Worm (Caenorhabditis elegans) whole organism, late embryonic: Measurements from ENCODE around the gene F58A6.5.

Experiments used
- F13H6.1 ChIP-seq: sonication (generic microtip); optimal IDR thresholded peaks from 2 replicates; lab custom pipeline; 2016; ENCODE audit warnings: missing genetic modification characterization, missing compliant biosample characterization
- ama-1 ChIP-seq: fragments of 150-350 bp; optimal IDR thresholded peaks from 2 replicates; lab custom pipeline; 2014
- hlh-15 ChIP-seq: sonication (generic microtip); optimal IDR thresholded peaks from 2 replicates; lab custom pipeline; 2016; ENCODE audit warnings: missing genetic modification characterization, missing compliant biosample characterization
- lim-6 ChIP-seq: sonication (generic microtip); optimal IDR thresholded peaks from 2 replicates; lab custom pipeline; 2016; ENCODE audit warnings: missing genetic modification characterization, missing compliant biosample characterization
- nhr-11 ChIP-seq: fragments of 150-350 bp; optimal IDR thresholded peaks from 2 replicates; lab custom pipeline; 2014; ENCODE audit warnings: missing biosample characterization, missing genetic modification characterization
- tbx-2 ChIP-seq: sonication (generic microtip); optimal IDR thresholded peaks from 2 replicates; lab custom pipeline; 2016; ENCODE audit warnings: missing genetic modification characterization, missing compliant biosample characterization
- tbx-7 ChIP-seq: sonication (generic microtip); optimal IDR thresholded peaks from 2 replicates; lab custom pipeline; 2016; ENCODE audit warnings: missing genotype, missing genetic modification characterization, missing compliant biosample characterization
- unc-86 ChIP-seq: sonication (generic microtip); optimal IDR thresholded peaks from 2 replicates; lab custom pipeline; 2016; ENCODE audit warnings: missing genetic modification characterization, missing compliant biosample characterization

DNA sequence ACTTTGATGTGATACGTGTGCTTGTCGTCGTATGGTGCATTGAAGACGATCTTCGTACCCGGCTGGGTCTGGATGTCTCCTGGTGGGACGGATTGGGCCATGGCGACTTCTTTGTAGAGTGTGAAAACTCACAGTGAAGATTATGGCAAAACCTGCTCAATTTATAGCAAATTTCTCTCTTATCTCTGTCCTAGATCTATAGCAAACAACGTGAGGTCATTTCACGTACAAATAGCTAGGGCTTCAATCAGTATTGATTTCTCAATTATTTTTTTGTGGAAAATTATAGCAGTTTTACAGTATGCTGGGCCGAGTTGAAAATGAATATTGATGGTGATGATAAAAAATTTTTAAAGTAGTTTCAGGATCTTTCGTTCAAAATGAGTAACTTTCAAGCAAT, 8.7 kb upstream of the F58A6.5 start, which contains the start of gene msp-45:
- TF ChIP-seq tbx-7 (tag; lab: Kevin White, UChicago) (no peak), tbx-2 (tag; lab: Kevin White, UChicago) (no peak), F13H6.1 (tag; lab: Kevin White, UChicago) (no peak), nhr-11 (tag; lab: Kevin White, UChicago) (no peak), ama-1 (lab: Kevin White, UChicago) (no peak), lim-6 (tag; lab: Kevin White, UChicago) (no peak), unc-86 (tag; lab: Kevin White, UChicago) (no peak), hlh-15 (tag; lab: Kevin White, UChicago) (no peak)
